Worm (Caenorhabditis elegans): Measurements from ENCODE around the gene K08H2.5.

- TF ChIP-seq flh-1 (GFP tag; optimal IDR thresholded peaks at IDR 0.05) (no peak), elt-1 (tag; optimal IDR thresholded peaks at IDR 0.05; ENCODE audit: borderline replicate concordance, insufficient read depth) (no peak), bed-3 (GFP tag; optimal IDR thresholded peaks at IDR 0.05) (no peak), ztf-11 (tag; optimal IDR thresholded peaks at IDR 0.05) (no peak), cnd-1 (tag; optimal IDR thresholded peaks at IDR 0.05) (no peak), M03D4.4 (tag; optimal IDR thresholded peaks at IDR 0.05) (no peak), unc-62 (GFP tag; optimal IDR thresholded peaks at IDR 0.05) (no peak)
These were observed 8.0 kb upstream of the K08H2.5 start for ce11 chrX:13250163-13250562.
